Worm (Caenorhabditis elegans) whole organism, L3 larva: ENCODE measurements around the gene wrb-1.

Experiments
- ama-1 ChIP-seq: fragments of 150-350 bp; optimal IDR thresholded peaks from 2 replicates; lab custom pipeline; 2018
- jun-1 ChIP-seq: fragments of 150-350 bp; optimal IDR thresholded peaks from 2 replicates; lab custom pipeline; 2014; ENCODE audit warnings: missing biosample characterization, missing genetic modification reagents, missing genetic modification characterization
- nhr-237 ChIP-seq: fragments of 150-350 bp; optimal IDR thresholded peaks from 2 replicates; lab custom pipeline; 2014; ENCODE audit warnings: missing biosample characterization, missing genetic modification characterization
- nhr-77 ChIP-seq: fragments of 150-350 bp; optimal IDR thresholded peaks from 2 replicates; lab custom pipeline; 2014; ENCODE audit warnings: missing biosample characterization, missing genetic modification characterization
- snpc-4 ChIP-seq: fragments of 150-350 bp; optimal IDR thresholded peaks from 2 replicates; lab custom pipeline; 2014; ENCODE audit warnings: missing biosample characterization, missing genetic modification characterization
- tbx-2 ChIP-seq: sonication (generic microtip); optimal IDR thresholded peaks from 2 replicates; lab custom pipeline; 2016; ENCODE audit warnings: mild to moderate bottlenecking, missing genetic modification characterization, missing compliant biosample characterization
- unc-62 ChIP-seq: fragments of 150-350 bp; sonication (generic microtip); optimal IDR thresholded peaks from 4 replicates; lab custom pipeline; 2014; ENCODE audit warnings: missing biosample characterization, missing genetic modification reagents, missing genetic modification characterization
- ztf-4 ChIP-seq: fragments of 150-350 bp; optimal IDR thresholded peaks from 2 replicates; lab custom pipeline; 2014; ENCODE audit warnings: missing biosample characterization, missing genetic modification characterization

ce11 chrV:1151830-1152229, 44.0 kb upstream of the wrb-1 start:
- no peak for TF ChIP-seq unc-62
- no peak for TF ChIP-seq ama-1 (lab: Kevin White, UChicago)
- TF ChIP-seq snpc-4 (tag; lab: Kevin White, UChicago) = no peak
- no peak for TF ChIP-seq tbx-2 (tag; lab: Kevin White, UChicago)
- no peak for TF ChIP-seq jun-1
- TF ChIP-seq nhr-77 (tag; lab: Kevin White, UChicago) = no peak
- no peak for TF ChIP-seq nhr-237
- TF ChIP-seq ztf-4 = no peak
